Fruit fly (Drosophila melanogaster) whole organism, pupa: ENCODE results near the gene B-H2.

Experiments used
- CG12605 ChIP-seq: fragments of 200-800 bp; sonication (Bioruptor generic); IDR thresholded peaks from 2 replicates; pipeline ENCODE4 v1.3.6; 2022; ENCODE audit warnings: missing biosample characterization, missing genetic modification characterization
- EcR ChIP-seq: fragments of 200-800 bp; sonication (Bioruptor generic); optimal IDR thresholded peaks from 3 replicates; lab custom pipeline; 2019; ENCODE audit warnings: missing biosample characterization, missing genetic modification characterization, mild to moderate bottlenecking, moderate library complexity, missing genetic modification reagents
- gl ChIP-seq: fragments of 200-800 bp; sonication (Bioruptor generic); optimal IDR thresholded peaks from 2 replicates; lab custom pipeline; 2018; ENCODE audit warnings: missing biosample characterization, mild to moderate bottlenecking, missing genetic modification characterization
- rn ChIP-seq: fragments of 200-800 bp; sonication (Bioruptor generic); IDR thresholded peaks from 2 replicates; pipeline ENCODE4 v1.3.6; 2022; ENCODE audit warnings: missing biosample characterization, missing genetic modification characterization

- TF ChIP-seq CG12605 (GFP tag; lab: Robert Waterston, UW) (no peak), EcR (GFP tag; lab: Kevin White, UChicago) (no peak), gl (tag; lab: Kevin White, UChicago) (no peak), rn (GFP tag; lab: Robert Waterston, UW) (no peak)
Measured at dm6 chrX:17322852-17323251, 8.5 kb downstream of the B-H2 start.
